Worm (Caenorhabditis elegans) whole organism, young adult: ENCODE results near the gene C12D8.20.

Source experiments
- B0035.1 ChIP-seq: sonication (generic microtip); optimal IDR thresholded peaks from 2 replicates; lab custom pipeline; 2016; ENCODE audit warnings: missing genetic modification characterization, mild to moderate bottlenecking, missing compliant biosample characterization, missing genotype, missing genetic modification reagents
- C17E4.6 ChIP-seq: fragments of 200-800 bp; sonication (Bioruptor generic); IDR thresholded peaks from 2 replicates; pipeline ENCODE4 v1.3.6; 2022; ENCODE audit warnings: missing genetic modification reagents, missing genetic modification characterization, missing compliant biosample characterization
- F39B2.1 ChIP-seq: fragments of 200-800 bp; sonication (Bioruptor generic); IDR thresholded peaks from 2 replicates; pipeline ENCODE4 v1.3.6; 2022; ENCODE audit warnings: missing genetic modification reagents, missing genetic modification characterization, missing compliant biosample characterization
- F49E8.2 ChIP-seq: sonication (generic microtip); optimal IDR thresholded peaks from 3 replicates; lab custom pipeline; 2017; ENCODE audit warnings: missing genetic modification characterization, mild to moderate bottlenecking, missing compliant biosample characterization, antibody characterized with exemption, moderate library complexity; ENCODE audit not compliant: insufficient read depth
- F52B5.7 ChIP-seq: sonication (generic microtip); optimal IDR thresholded peaks from 2 replicates; lab custom pipeline; 2016; ENCODE audit warnings: mild to moderate bottlenecking, missing genetic modification characterization, missing compliant biosample characterization
- F57C9.4 ChIP-seq: sonication (generic microtip); optimal IDR thresholded peaks from 2 replicates; lab custom pipeline; 2017; ENCODE audit warnings: mild to moderate bottlenecking, missing genetic modification characterization, missing compliant biosample characterization
- K11D2.4 ChIP-seq: fragments of 200-800 bp; sonication (Bioruptor generic); IDR thresholded peaks from 2 replicates; pipeline ENCODE4 v1.3.6; 2022; ENCODE audit warnings: missing genetic modification reagents, missing genetic modification characterization, missing compliant biosample characterization
- K12H6.12 ChIP-seq: fragments of 200-800 bp; sonication (Bioruptor generic); optimal IDR thresholded peaks from 2 replicates; lab custom pipeline; 2018; ENCODE audit warnings: mild to moderate bottlenecking, missing genetic modification characterization, missing compliant biosample characterization
- T26A5.8 ChIP-seq: sonication (generic microtip); optimal IDR thresholded peaks from 2 replicates; lab custom pipeline; 2016; ENCODE audit warnings: missing genetic modification characterization, missing compliant biosample characterization
- Y79H2A.3 ChIP-seq: fragments of 200-800 bp; sonication (Bioruptor generic); conservative IDR thresholded peaks from 2 replicates; pipeline ENCODE4 v1.3.6; 2022; ENCODE audit warnings: missing genetic modification reagents, missing genetic modification characterization, missing compliant biosample characterization
- ZK185.1 ChIP-seq: sonication (generic microtip); optimal IDR thresholded peaks from 2 replicates; lab custom pipeline; 2016; ENCODE audit warnings: mild to moderate bottlenecking, missing genetic modification characterization, missing compliant biosample characterization; ENCODE audit not compliant: poor library complexity, severe bottlenecking
- aptf-3 ChIP-seq: fragments of 200-800 bp; sonication (Bioruptor generic); IDR thresholded peaks from 2 replicates; pipeline ENCODE4 v1.3.6; 2022; ENCODE audit warnings: missing genetic modification characterization, missing compliant biosample characterization
- atf-7 ChIP-seq: sonication (generic microtip); optimal IDR thresholded peaks from 2 replicates; lab custom pipeline; 2017; ENCODE audit warnings: mild to moderate bottlenecking, missing genetic modification characterization, missing compliant biosample characterization
- bed-2 ChIP-seq: fragments of 200-800 bp; sonication (Bioruptor generic); IDR thresholded peaks from 2 replicates; pipeline ENCODE4 v1.3.6; 2022; ENCODE audit warnings: missing genetic modification reagents, missing genetic modification characterization, missing compliant biosample characterization
- cebp-1 ChIP-seq, 2 experiments: fragments of 200-800 bp in 1 of 2; sonication (Bioruptor generic) in 1 of 2; sonication (generic microtip) in 1 of 2; IDR thresholded peaks in 1 of 2; optimal IDR thresholded peaks in 1 of 2; 2 replicates each; pipeline versions ENCODE4 v1.3.6 to Lab custom; 2017 to 2022; ENCODE audit warnings: missing compliant biosample characterization in 2 of 2, missing genetic modification characterization in 2 of 2, mild to moderate bottlenecking in 1 of 2, missing genetic modification reagents in 1 of 2, moderate library complexity in 1 of 2
- cebp-2 ChIP-seq: fragments of 200-800 bp; sonication (Bioruptor generic); IDR thresholded peaks from 2 replicates; pipeline ENCODE4 v1.3.6; 2022; ENCODE audit warnings: missing genetic modification characterization, missing compliant biosample characterization
- ceh-100 ChIP-seq: fragments of 200-800 bp; sonication (Bioruptor generic); IDR thresholded peaks from 2 replicates; pipeline ENCODE4 v1.3.6; 2022; ENCODE audit warnings: missing genetic modification reagents, missing genetic modification characterization, missing compliant biosample characterization
- ceh-58 ChIP-seq: fragments of 200-800 bp; sonication (Bioruptor generic); IDR thresholded peaks from 2 replicates; pipeline ENCODE4 v1.3.6; 2022; ENCODE audit warnings: missing genetic modification characterization, missing compliant biosample characterization
- ceh-91 ChIP-seq: fragments of 200-800 bp; sonication (Bioruptor generic); IDR thresholded peaks from 2 replicates; pipeline ENCODE4 v1.3.6; 2022; ENCODE audit warnings: missing genetic modification reagents, missing genetic modification characterization, missing compliant biosample characterization
- chd-7 ChIP-seq: sonication (generic microtip); optimal IDR thresholded peaks from 2 replicates; lab custom pipeline; 2016; ENCODE audit warnings: mild to moderate bottlenecking, missing genetic modification characterization, moderate library complexity, missing compliant biosample characterization
- dox-1 ChIP-seq: fragments of 200-800 bp; sonication (Bioruptor generic); IDR thresholded peaks from 2 replicates; pipeline ENCODE4 v1.3.6; 2022; ENCODE audit warnings: missing genetic modification reagents, missing genetic modification characterization, missing compliant biosample characterization
- egl-18 ChIP-seq: fragments of 200-800 bp; sonication (Bioruptor generic); IDR thresholded peaks from 2 replicates; pipeline ENCODE4 v1.3.6; 2022; ENCODE audit warnings: missing genetic modification reagents, missing genetic modification characterization, missing compliant biosample characterization
- egl-44 ChIP-seq: fragments of 200-800 bp; sonication (Bioruptor generic); IDR thresholded peaks from 2 replicates; pipeline ENCODE4 v1.3.6; 2022; ENCODE audit warnings: missing genetic modification reagents, missing genetic modification characterization, missing compliant biosample characterization
- ekl-4 ChIP-seq: fragments of 200-800 bp; sonication (Bioruptor generic); IDR thresholded peaks from 2 replicates; pipeline ENCODE4 v1.3.6; 2022; ENCODE audit warnings: missing genetic modification reagents, missing genetic modification characterization, missing compliant biosample characterization
- ets-4 ChIP-seq: fragments of 200-800 bp; sonication (Bioruptor generic); optimal IDR thresholded peaks from 2 replicates; lab custom pipeline; 2018; ENCODE audit warnings: mild to moderate bottlenecking, missing genetic modification characterization, missing compliant biosample characterization
- hmg-1.2 ChIP-seq: fragments of 200-800 bp; sonication (Bioruptor generic); IDR thresholded peaks from 2 replicates; pipeline ENCODE4 v1.3.6; 2022; ENCODE audit warnings: missing genetic modification reagents, missing genetic modification characterization, missing compliant biosample characterization
- hmg-20 ChIP-seq: fragments of 200-800 bp; sonication (Bioruptor generic); IDR thresholded peaks from 2 replicates; pipeline ENCODE4 v1.3.6; 2022; ENCODE audit warnings: missing genetic modification reagents, missing genetic modification characterization, missing compliant biosample characterization
- hrde-1 ChIP-seq: sonication (generic microtip); optimal IDR thresholded peaks from 2 replicates; lab custom pipeline; 2016; ENCODE audit warnings: missing genetic modification characterization, mild to moderate bottlenecking, missing compliant biosample characterization, moderate library complexity, missing genotype, missing genetic modification reagents, borderline replicate concordance
- lsl-1 ChIP-seq: fragments of 200-800 bp; sonication (Bioruptor generic); optimal IDR thresholded peaks from 2 replicates; lab custom pipeline; 2018; ENCODE audit warnings: mild to moderate bottlenecking, missing genetic modification characterization, moderate library complexity, missing compliant biosample characterization
- lsy-27 ChIP-seq: sonication (generic microtip); optimal IDR thresholded peaks from 2 replicates; lab custom pipeline; 2017; ENCODE audit warnings: missing genetic modification characterization, mild to moderate bottlenecking, missing compliant biosample characterization, antibody characterized with exemption, missing genotype, borderline replicate concordance; ENCODE audit not compliant: insufficient read depth
- madf-3 ChIP-seq: fragments of 200-800 bp; sonication (Bioruptor generic); IDR thresholded peaks from 2 replicates; pipeline ENCODE4 v1.3.6; 2022; ENCODE audit warnings: missing genetic modification reagents, missing genetic modification characterization, missing compliant biosample characterization
- nfya-1 ChIP-seq: sonication (generic microtip); optimal IDR thresholded peaks from 2 replicates; lab custom pipeline; 2017; ENCODE audit warnings: antibody characterized with exemption, missing compliant biosample characterization, missing genetic modification characterization, borderline replicate concordance; ENCODE audit not compliant: insufficient read depth
- nfyb-1 ChIP-seq: fragments of 200-800 bp; sonication (Bioruptor generic); IDR thresholded peaks from 2 replicates; pipeline ENCODE4 v1.3.6; 2022; ENCODE audit warnings: missing genetic modification reagents, missing genetic modification characterization, missing compliant biosample characterization
- nhr-27 ChIP-seq: fragments of 200-800 bp; sonication (Bioruptor generic); optimal IDR thresholded peaks from 2 replicates; lab custom pipeline; 2018; ENCODE audit warnings: mild to moderate bottlenecking, missing genetic modification characterization, moderate library complexity, missing compliant biosample characterization
- nhr-90 ChIP-seq: sonication (generic microtip); optimal IDR thresholded peaks from 2 replicates; lab custom pipeline; 2016; ENCODE audit warnings: missing genotype, mild to moderate bottlenecking, missing genetic modification characterization, missing compliant biosample characterization
- pha-4 ChIP-seq: fragments of 150-350 bp; sonication (generic microtip); optimal IDR thresholded peaks from 2 replicates; lab custom pipeline; 2014; ENCODE audit warnings: missing biosample characterization, missing genetic modification reagents, missing genetic modification characterization
- rec-8 ChIP-seq, 2 experiments: sonication (generic microtip); optimal IDR thresholded peaks; 2 replicates each; lab custom pipeline; 2016; ENCODE audit warnings: mild to moderate bottlenecking in 2 of 2, missing genetic modification characterization in 2 of 2, missing genetic modification reagents in 2 of 2, missing genotype in 2 of 2, missing biosample characterization in 1 of 2, missing compliant biosample characterization in 1 of 2, moderate library complexity in 1 of 2
- tbx-9 ChIP-seq: sonication (generic microtip); optimal IDR thresholded peaks from 2 replicates; lab custom pipeline; 2016; ENCODE audit warnings: borderline replicate concordance, missing genetic modification characterization, inconsistent platforms, missing compliant biosample characterization
- ztf-18 ChIP-seq: sonication (generic microtip); optimal IDR thresholded peaks from 2 replicates; lab custom pipeline; 2016; ENCODE audit warnings: missing genotype, mild to moderate bottlenecking, missing genetic modification characterization, missing compliant biosample characterization
- ztf-22 ChIP-seq: fragments of 200-800 bp; sonication (Bioruptor generic); optimal IDR thresholded peaks from 2 replicates; lab custom pipeline; 2018; ENCODE audit warnings: mild to moderate bottlenecking, missing genetic modification characterization, moderate library complexity, missing compliant biosample characterization
- ztf-3 ChIP-seq: fragments of 200-800 bp; sonication (Bioruptor generic); optimal IDR thresholded peaks from 2 replicates; lab custom pipeline; 2018; ENCODE audit warnings: mild to moderate bottlenecking, missing genetic modification characterization, missing compliant biosample characterization

The C12D8.20 gene

ce11 chrV:10174632-10175075 lies 47.5 kb upstream of the C12D8.20 start (continued):
- no peak; the same call in 1 of the 2 replicates for TF ChIP-seq K11D2.4 (GFP tag; lab: Robert Waterston, UW)
- no peak for TF ChIP-seq ets-4 (GFP tag; lab: Kevin White, UChicago)
- TF ChIP-seq dox-1 (GFP tag; lab: Robert Waterston, UW): 0 out of 2 replicates have a peak, but pooled peaks have one; percentile 51
- TF ChIP-seq ceh-58: no peak
- no peak for TF ChIP-seq ceh-100 (GFP tag; lab: Robert Waterston, UW)
- TF ChIP-seq F39B2.1 (GFP tag; lab: Robert Waterston, UW): no peak
- TF ChIP-seq K12H6.12 (tag; lab: Kevin White, UChicago): peak; percentile 83
- no peak for TF ChIP-seq B0035.1 (tag; lab: Kevin White, UChicago)
- no peak for TF ChIP-seq ztf-22
- TF ChIP-seq T26A5.8 (tag; lab: Kevin White, UChicago): no peak
- TF ChIP-seq ekl-4 (GFP tag; lab: Robert Waterston, UW): no peak
- no peak for TF ChIP-seq cebp-1 (GFP tag; IDR thresholded peaks at IDR 0.05; lab: Robert Waterston, UW)
- TF ChIP-seq cebp-1 (tag; optimal IDR thresholded peaks at IDR 0.05; lab: Kevin White, UChicago): peak; percentile 71
- TF ChIP-seq F52B5.7 (tag; lab: Kevin White, UChicago): no peak
- peak; percentile 57 for TF ChIP-seq chd-7
- no peak for TF ChIP-seq nhr-90 (tag; lab: Kevin White, UChicago)
- TF ChIP-seq rec-8 (tag; optimal IDR thresholded peaks at IDR 0.05; lab: Kevin White, UChicago): no peak
- TF ChIP-seq egl-18 (GFP tag; lab: Robert Waterston, UW): 0 out of 2 replicates have a peak, but pooled peaks have one; percentile 24
- no peak for TF ChIP-seq hmg-1.2
- TF ChIP-seq C17E4.6 (GFP tag; lab: Robert Waterston, UW): no peak
- TF ChIP-seq ceh-91: no peak
- TF ChIP-seq hmg-20: no peak
- TF ChIP-seq aptf-3 (GFP tag; lab: Robert Waterston, UW): no peak
- no peak for TF ChIP-seq Y79H2A.3
- TF ChIP-seq nfya-1: no peak
- peak; percentile 85 for TF ChIP-seq atf-7
- TF ChIP-seq madf-3 (GFP tag; lab: Robert Waterston, UW): no peak
- peak; percentile 29 for TF ChIP-seq ZK185.1 (tag; lab: Kevin White, UChicago)
- TF ChIP-seq F57C9.4 (tag; lab: Kevin White, UChicago): no peak
- no peak for TF ChIP-seq ztf-18 (tag; lab: Kevin White, UChicago)
- TF ChIP-seq hrde-1: no peak
- TF ChIP-seq nhr-27: no peak
- no peak for TF ChIP-seq tbx-9
- no peak for TF ChIP-seq egl-44
- no peak for TF ChIP-seq F49E8.2 (tag; lab: Kevin White, UChicago)
- TF ChIP-seq pha-4 (tag; lab: Kevin White, UChicago): no peak
- TF ChIP-seq bed-2 (GFP tag; lab: Robert Waterston, UW): no peak
- no peak for TF ChIP-seq lsl-1 (GFP tag; lab: Kevin White, UChicago)
- no peak for TF ChIP-seq ztf-3 (GFP tag; lab: Kevin White, UChicago)
- peak; percentile 85 for TF ChIP-seq nfyb-1
- no peak for TF ChIP-seq cebp-2 (GFP tag; lab: Robert Waterston, UW)
- no peak for TF ChIP-seq lsy-27
